Fruit fly (Drosophila melanogaster) whole organism, embryonic: ENCODE measurements around the gene PIG-T.
A peak's percentile ranks its signal among the peaks of the same experiment; 100 is the strongest.

Source experiments
- Bteb2 ChIP-seq: fragments of 200-800 bp; sonication (Bioruptor generic); optimal IDR thresholded peaks from 2 replicates; lab custom pipeline; 2016; ENCODE audit warnings: missing biosample characterization, missing genetic modification characterization
- CG10543 ChIP-seq: fragments of 200-800 bp; sonication (Bioruptor generic); optimal IDR thresholded peaks from 3 replicates; lab custom pipeline; 2017; ENCODE audit warnings: missing biosample characterization, mild to moderate bottlenecking, missing genetic modification characterization, moderate library complexity
- CG11085 ChIP-seq: fragments of 200-800 bp; sonication (Bioruptor generic); IDR thresholded peaks from 2 replicates; pipeline ENCODE4 v1.3.6; 2022; ENCODE audit warnings: missing biosample characterization, missing genetic modification characterization
- CG14014 ChIP-seq: fragments of 200-800 bp; sonication (Bioruptor generic); IDR thresholded peaks from 2 replicates; pipeline ENCODE4 v1.3.6; 2022; ENCODE audit warnings: missing biosample characterization, missing genetic modification characterization
- CG14667 ChIP-seq: fragments of 200-800 bp; sonication (Bioruptor generic); IDR thresholded peaks from 2 replicates; pipeline ENCODE4 v1.3.6; 2022; ENCODE audit warnings: missing biosample characterization, missing genetic modification characterization
- CG15011 ChIP-seq: fragments of 200-800 bp; sonication (Bioruptor generic); optimal IDR thresholded peaks from 3 replicates; lab custom pipeline; 2018; ENCODE audit warnings: missing biosample characterization, mild to moderate bottlenecking, missing genetic modification characterization
- CG1529 ChIP-seq: fragments of 200-800 bp; sonication (Bioruptor generic); optimal IDR thresholded peaks from 3 replicates; lab custom pipeline; 2018; ENCODE audit warnings: missing biosample characterization, missing genetic modification characterization
- CG1647 ChIP-seq: fragments of 200-800 bp; sonication (Bioruptor generic); optimal IDR thresholded peaks from 3 replicates; lab custom pipeline; 2016; ENCODE audit warnings: missing biosample characterization, missing genetic modification characterization
- CG18764 ChIP-seq: fragments of 200-800 bp; sonication (Bioruptor generic); optimal IDR thresholded peaks from 3 replicates; lab custom pipeline; 2016; ENCODE audit warnings: missing biosample characterization, missing genetic modification characterization
- CG2129 ChIP-seq: fragments of 200-800 bp; sonication (Bioruptor generic); IDR thresholded peaks from 2 replicates; pipeline ENCODE4 v1.3.6; 2022; ENCODE audit warnings: missing biosample characterization, missing genetic modification characterization; ENCODE audit not compliant: partially characterized antibody
- CG2875 ChIP-seq: fragments of 200-800 bp; sonication (Bioruptor generic); optimal IDR thresholded peaks from 2 replicates; lab custom pipeline; 2017; ENCODE audit warnings: missing biosample characterization, mild to moderate bottlenecking, missing genetic modification characterization, missing genetic modification reagents
- CG30020 ChIP-seq: fragments of 200-800 bp; optimal IDR thresholded peaks from 2 replicates; lab custom pipeline; 2019; ENCODE audit warnings: missing biosample characterization, mild to moderate bottlenecking, missing genetic modification characterization, moderate library complexity
- CG31365 ChIP-seq: fragments of 200-800 bp; sonication (Bioruptor generic); optimal IDR thresholded peaks from 2 replicates; lab custom pipeline; 2018; ENCODE audit warnings: missing biosample characterization, mild to moderate bottlenecking, missing genetic modification characterization
- CG4282 ChIP-seq: fragments of 200-800 bp; sonication (Bioruptor generic); optimal IDR thresholded peaks from 2 replicates; lab custom pipeline; 2016; ENCODE audit warnings: missing biosample characterization, missing genetic modification characterization
- CG6683 ChIP-seq: fragments of 200-800 bp; sonication (Bioruptor generic); optimal IDR thresholded peaks from 2 replicates; lab custom pipeline; 2017; ENCODE audit warnings: missing biosample characterization, mild to moderate bottlenecking, missing genetic modification characterization, missing genetic modification reagents
- CG7963 ChIP-seq: fragments of 200-800 bp; sonication (Bioruptor generic); IDR thresholded peaks from 3 replicates; pipeline ENCODE4 v1.3.6; 2022; ENCODE audit warnings: missing biosample characterization, missing genetic modification characterization; ENCODE audit not compliant: partially characterized antibody
- CG8359 ChIP-seq: fragments of 200-800 bp; sonication (Bioruptor generic); optimal IDR thresholded peaks from 2 replicates; lab custom pipeline; 2017; ENCODE audit warnings: missing biosample characterization, mild to moderate bottlenecking, missing genetic modification characterization, borderline replicate concordance
- CG8944 ChIP-seq: fragments of 200-800 bp; sonication (Bioruptor generic); optimal IDR thresholded peaks from 3 replicates; lab custom pipeline; 2016; ENCODE audit warnings: missing biosample characterization, missing genetic modification characterization
- CG9932 ChIP-seq: fragments of 200-800 bp; sonication (Bioruptor generic); IDR thresholded peaks from 2 replicates; pipeline ENCODE4 v1.3.6; 2022; ENCODE audit warnings: missing biosample characterization, missing genetic modification characterization
- D ChIP-seq, 2 experiments: fragments of 200-800 bp in 1 of 2; fragments of >200 bp in 1 of 2; sonication (Bioruptor generic) in 1 of 2; optimal IDR thresholded peaks; 2 replicates in 1 of 2; 3 replicates in 1 of 2; lab custom pipeline; 2017; ENCODE audit warnings: mild to moderate bottlenecking in 1 of 2, missing biosample characterization in 1 of 2, missing genetic modification characterization in 1 of 2, missing genetic modification reagents in 1 of 2
- Dek ChIP-seq: fragments of 200-800 bp; sonication (Bioruptor generic); optimal IDR thresholded peaks from 3 replicates; lab custom pipeline; 2019; ENCODE audit warnings: missing biosample characterization, mild to moderate bottlenecking, missing genetic modification characterization, moderate library complexity
- Dip3 ChIP-seq: fragments of 200-800 bp; sonication (Bioruptor generic); optimal IDR thresholded peaks from 3 replicates; lab custom pipeline; 2016; ENCODE audit warnings: missing biosample characterization, missing genetic modification characterization
- Fer1 ChIP-seq: fragments of 200-800 bp; sonication (Bioruptor generic); optimal IDR thresholded peaks from 2 replicates; lab custom pipeline; 2017; ENCODE audit warnings: missing biosample characterization, mild to moderate bottlenecking, missing genetic modification characterization
- HmgD ChIP-seq: fragments of 200-800 bp; sonication (Bioruptor generic); optimal IDR thresholded peaks from 3 replicates; lab custom pipeline; 2016; ENCODE audit warnings: missing biosample characterization, missing genetic modification characterization
- Hmr ChIP-seq: fragments of 200-800 bp; sonication (Bioruptor generic); optimal IDR thresholded peaks from 3 replicates; lab custom pipeline; 2017; ENCODE audit warnings: mild to moderate bottlenecking, missing biosample characterization, missing genetic modification reagents, missing genetic modification characterization
- Max ChIP-seq: fragments of 200-800 bp; sonication (Bioruptor generic); optimal IDR thresholded peaks from 2 replicates; lab custom pipeline; 2016; ENCODE audit warnings: missing biosample characterization, mild to moderate bottlenecking, missing genetic modification characterization
- Sox100B ChIP-seq: fragments of 200-800 bp; sonication (Bioruptor generic); optimal IDR thresholded peaks from 3 replicates; lab custom pipeline; 2018; ENCODE audit warnings: missing biosample characterization, mild to moderate bottlenecking, missing genetic modification characterization
- Spps ChIP-seq: fragments of 200-800 bp; sonication (Bioruptor generic); optimal IDR thresholded peaks from 2 replicates; lab custom pipeline; 2018; ENCODE audit warnings: missing biosample characterization, mild to moderate bottlenecking, missing genetic modification characterization
- Usf ChIP-seq: fragments of 200-800 bp; sonication (Bioruptor generic); optimal IDR thresholded peaks from 2 replicates; lab custom pipeline; 2017; ENCODE audit warnings: missing genotype, missing biosample characterization, missing genetic modification characterization
- amos ChIP-seq: fragments of 200-800 bp; sonication (Bioruptor generic); IDR thresholded peaks from 2 replicates; pipeline ENCODE4 v1.3.6; 2022; ENCODE audit warnings: missing biosample characterization, missing genetic modification characterization; ENCODE audit not compliant: partially characterized antibody
- bab2 ChIP-seq: fragments of 200-800 bp; sonication (Bioruptor generic); optimal IDR thresholded peaks from 2 replicates; lab custom pipeline; 2016; ENCODE audit warnings: missing biosample characterization, missing genetic modification characterization
- cg ChIP-seq: fragments of 200-800 bp; sonication (Bioruptor generic); optimal IDR thresholded peaks from 3 replicates; lab custom pipeline; 2019; ENCODE audit warnings: missing biosample characterization, mild to moderate bottlenecking, missing genetic modification characterization, moderate library complexity
- chif ChIP-seq, 2 experiments: fragments of 200-800 bp; sonication (Bioruptor generic); optimal IDR thresholded peaks; 3 replicates each; lab custom pipeline; 2016; ENCODE audit warnings: missing biosample characterization in 2 of 2, missing genetic modification characterization in 2 of 2
- dan ChIP-seq: fragments of 200-800 bp; sonication (Bioruptor generic); IDR thresholded peaks from 2 replicates; pipeline ENCODE4 v1.3.6; 2022; ENCODE audit warnings: missing biosample characterization, missing genetic modification characterization
- dmrt99B ChIP-seq: fragments of 200-800 bp; sonication (Bioruptor generic); optimal IDR thresholded peaks from 2 replicates; lab custom pipeline; 2018; ENCODE audit warnings: missing biosample characterization, mild to moderate bottlenecking, missing genetic modification characterization, moderate library complexity
- fd3F ChIP-seq: fragments of 200-800 bp; sonication (Bioruptor generic); optimal IDR thresholded peaks from 2 replicates; lab custom pipeline; 2018; ENCODE audit warnings: missing biosample characterization, mild to moderate bottlenecking, missing genetic modification characterization, moderate library complexity
- fd64A ChIP-seq: fragments of 200-800 bp; sonication (Bioruptor generic); optimal IDR thresholded peaks from 3 replicates; lab custom pipeline; 2018; ENCODE audit warnings: missing biosample characterization, mild to moderate bottlenecking, missing genetic modification characterization
- grn ChIP-seq: fragments of 200-800 bp; sonication (Bioruptor generic); optimal IDR thresholded peaks from 3 replicates; lab custom pipeline; 2017; ENCODE audit warnings: missing biosample characterization, missing genetic modification characterization
- gro ChIP-seq: fragments of 200-800 bp; sonication (Bioruptor generic); optimal IDR thresholded peaks from 2 replicates; lab custom pipeline; 2016; ENCODE audit warnings: missing biosample characterization, missing genetic modification characterization
- ham ChIP-seq: fragments of 200-800 bp; sonication (Bioruptor generic); IDR thresholded peaks from 2 replicates; pipeline ENCODE4 v1.3.6; 2022; ENCODE audit warnings: missing biosample characterization, missing genetic modification characterization
- nerfin-1 ChIP-seq: fragments of 200-800 bp; sonication (Bioruptor generic); optimal IDR thresholded peaks from 3 replicates; lab custom pipeline; 2019; ENCODE audit warnings: missing biosample characterization, mild to moderate bottlenecking, missing genetic modification characterization, moderate library complexity
- sens-2 ChIP-seq: fragments of 200-800 bp; sonication (Bioruptor generic); IDR thresholded peaks from 2 replicates; pipeline ENCODE4 v1.3.6; 2022; ENCODE audit warnings: missing biosample characterization, missing genetic modification characterization
- sna ChIP-seq: fragments of 200-800 bp; sonication (Bioruptor generic); IDR thresholded peaks from 2 replicates; pipeline ENCODE4 v1.3.6; 2022; ENCODE audit warnings: missing biosample characterization, missing genetic modification characterization; ENCODE audit not compliant: partially characterized antibody
- trh ChIP-seq: fragments of 200-800 bp; sonication (Bioruptor generic); optimal IDR thresholded peaks from 2 replicates; lab custom pipeline; 2016; ENCODE audit warnings: missing biosample characterization, missing genetic modification characterization
- zen ChIP-seq: fragments of 200-800 bp; sonication (Bioruptor generic); optimal IDR thresholded peaks from 3 replicates; lab custom pipeline; 2018; ENCODE audit warnings: missing biosample characterization, mild to moderate bottlenecking, missing genetic modification characterization, moderate library complexity
- zf30C ChIP-seq: fragments of 200-800 bp; sonication (Bioruptor generic); optimal IDR thresholded peaks from 3 replicates; lab custom pipeline; 2018; ENCODE audit warnings: missing biosample characterization, mild to moderate bottlenecking, missing genetic modification characterization
- zfh1 ChIP-seq: fragments of 200-800 bp; sonication (Bioruptor generic); IDR thresholded peaks from 3 replicates; pipeline ENCODE4 v1.3.6; 2022; ENCODE audit warnings: missing biosample characterization, missing genetic modification characterization

PIG-T gene

dm6 chrX:8398177-8399018 lies 8.7 kb downstream of the PIG-T start, which contains the start of gene CG10555 (continued):
- TF ChIP-seq CG1529 (GFP tag; lab: Kevin White, UChicago) (peak; percentile 49), CG4282 (GFP tag; lab: Kevin White, UChicago) (peak; percentile 92), amos (peak; percentile 65; the same call in 1 of the 2 replicates), CG6683 (GFP tag; lab: Kevin White, UChicago) (peak; percentile 32), zen (tag; lab: Kevin White, UChicago) (peak; percentile 97), grn (GFP tag; lab: Kevin White, UChicago) (no peak), CG15011 (GFP tag; lab: Kevin White, UChicago) (peak; percentile 11), cg (no peak), CG30020 (tag; lab: Kevin White, UChicago) (peak; percentile 84), bab2 (GFP tag; lab: Kevin White, UChicago) (peak; percentile 79), CG11085 (GFP tag; lab: Robert Waterston, UW) (peak; percentile 80), fd3F (GFP tag; lab: Kevin White, UChicago) (peak; percentile 56), CG9932 (GFP tag; lab: Robert Waterston, UW) (peak; percentile 92), trh (GFP tag; lab: Kevin White, UChicago) (no peak), dan (GFP tag; lab: Robert Waterston, UW) (peak; percentile 76), D (optimal IDR thresholded peaks at IDR 0.05; lab: Kevin White, UChicago) (no peak), D (GFP tag; optimal IDR thresholded peaks at IDR 0.05; lab: Kevin White, UChicago) (peak; percentile 71), Sox100B (peak; percentile 68), sna (GFP tag; lab: Robert Waterston, UW) (peak; percentile 75), sens-2 (GFP tag; lab: Robert Waterston, UW) (peak; percentile 85), zf30C (no peak), Spps (tag; lab: Kevin White, UChicago) (no peak), Dip3 (peak; percentile 91), CG7963 (peak; percentile 69), nerfin-1 (tag; lab: Kevin White, UChicago) (peak; percentile 73), Bteb2 (peak; percentile 88), CG2129 (GFP tag; lab: Robert Waterston, UW) (peak; percentile 23; the same call in 1 of the 2 replicates), CG10543 (GFP tag; lab: Kevin White, UChicago) (peak; percentile 83), CG8944 (GFP tag; lab: Kevin White, UChicago) (peak; percentile 91), ham (GFP tag; lab: Robert Waterston, UW) (0 out of 2 replicates have a peak, but pooled peaks have one; percentile 20), CG31365 (tag; lab: Kevin White, UChicago) (no peak), Fer1 (peak; percentile 72), CG8359 (GFP tag; lab: Kevin White, UChicago) (no peak), Usf (peak; percentile 63), gro (peak; percentile 81), CG18764 (GFP tag; lab: Kevin White, UChicago) (peak; percentile 97), fd64A (no peak), Max (peak; percentile 84), CG2875 (GFP tag; lab: Kevin White, UChicago) (peak; percentile 28), HmgD (GFP tag; lab: Kevin White, UChicago) (peak; percentile 70), Dek (tag; lab: Kevin White, UChicago) (peak; percentile 49), dmrt99B (tag; lab: Kevin White, UChicago) (peak; percentile 68), CG14667 (GFP tag; lab: Robert Waterston, UW) (peak; percentile 60), zfh1 (GFP tag; lab: Robert Waterston, UW) (peak; percentile 90), chif (GFP tag; optimal IDR thresholded peaks at IDR 0.05; lab: Kevin White, UChicago) (peak; percentile 91 to 94), Hmr (GFP tag; lab: Kevin White, UChicago) (peak; percentile 85), CG1647 (GFP tag; lab: Kevin White, UChicago) (peak; percentile 87), CG14014 (GFP tag; lab: Robert Waterston, UW) (peak; percentile 73)
